Worm (Caenorhabditis elegans) whole organism, L3 larva: ENCODE measurements around the gene Y69A2AR.28.

Experiments
- ceh-16 ChIP-seq: sonication (generic microtip); optimal IDR thresholded peaks from 2 replicates; lab custom pipeline; 2017; ENCODE audit warnings: missing biosample characterization, missing genetic modification characterization
- ceh-28 ChIP-seq: fragments of 150-350 bp; optimal IDR thresholded peaks from 2 replicates; lab custom pipeline; 2014; ENCODE audit warnings: missing biosample characterization, missing genetic modification reagents, missing genetic modification characterization
- egl-27 ChIP-seq: sonication (generic microtip); optimal IDR thresholded peaks from 4 replicates; lab custom pipeline; 2017; ENCODE audit warnings: missing biosample characterization, missing genetic modification reagents, missing genetic modification characterization
- hmg-11 ChIP-seq: sonication (generic microtip); optimal IDR thresholded peaks from 2 replicates; lab custom pipeline; 2016; ENCODE audit warnings: missing genetic modification characterization, missing compliant biosample characterization
- nfya-1 ChIP-seq: sonication (generic microtip); optimal IDR thresholded peaks from 2 replicates; lab custom pipeline; 2017; ENCODE audit warnings: missing genetic modification characterization, mild to moderate bottlenecking, missing compliant biosample characterization, antibody characterized with exemption, moderate library complexity; ENCODE audit not compliant: insufficient read depth
- nhr-11 ChIP-seq: fragments of 150-350 bp; optimal IDR thresholded peaks from 2 replicates; lab custom pipeline; 2014; ENCODE audit warnings: missing biosample characterization, missing genetic modification characterization
- nhr-25 ChIP-seq: sonication (generic microtip); optimal IDR thresholded peaks from 2 replicates; lab custom pipeline; 2017; ENCODE audit warnings: missing biosample characterization, missing genetic modification characterization
- pha-4 ChIP-seq: fragments of 150-350 bp; optimal IDR thresholded peaks from 2 replicates; lab custom pipeline; 2014; ENCODE audit warnings: missing biosample characterization, missing genetic modification reagents, missing genetic modification characterization
- snpc-4 ChIP-seq: fragments of 150-350 bp; optimal IDR thresholded peaks from 2 replicates; lab custom pipeline; 2014; ENCODE audit warnings: missing biosample characterization, missing genetic modification characterization
- ztf-11 ChIP-seq: fragments of 150-350 bp; optimal IDR thresholded peaks from 2 replicates; lab custom pipeline; 2014; ENCODE audit warnings: missing biosample characterization, missing genetic modification characterization

- no peak for TF ChIP-seq ceh-16 (tag; lab: Kevin White, UChicago)
- no peak for TF ChIP-seq egl-27 (tag; lab: Kevin White, UChicago)
- no peak for TF ChIP-seq snpc-4 (tag; lab: Kevin White, UChicago)
- TF ChIP-seq nfya-1 = no peak
- no peak for TF ChIP-seq nhr-25
- TF ChIP-seq hmg-11 (tag; lab: Kevin White, UChicago) = no peak
- TF ChIP-seq ceh-28 (tag; lab: Kevin White, UChicago) = peak; percentile 78
- no peak for TF ChIP-seq pha-4 (tag; lab: Kevin White, UChicago)
- TF ChIP-seq ztf-11 (tag; lab: Kevin White, UChicago) = no peak
- TF ChIP-seq nhr-11 = no peak
Measured at ce11 chrIV:2616853-2617252, 4.0 kb upstream of the Y69A2AR.28 start.
